Worm (Caenorhabditis elegans): Measurements from ENCODE around the gene T07D4.5.

T07D4.5 gene

DNA sequence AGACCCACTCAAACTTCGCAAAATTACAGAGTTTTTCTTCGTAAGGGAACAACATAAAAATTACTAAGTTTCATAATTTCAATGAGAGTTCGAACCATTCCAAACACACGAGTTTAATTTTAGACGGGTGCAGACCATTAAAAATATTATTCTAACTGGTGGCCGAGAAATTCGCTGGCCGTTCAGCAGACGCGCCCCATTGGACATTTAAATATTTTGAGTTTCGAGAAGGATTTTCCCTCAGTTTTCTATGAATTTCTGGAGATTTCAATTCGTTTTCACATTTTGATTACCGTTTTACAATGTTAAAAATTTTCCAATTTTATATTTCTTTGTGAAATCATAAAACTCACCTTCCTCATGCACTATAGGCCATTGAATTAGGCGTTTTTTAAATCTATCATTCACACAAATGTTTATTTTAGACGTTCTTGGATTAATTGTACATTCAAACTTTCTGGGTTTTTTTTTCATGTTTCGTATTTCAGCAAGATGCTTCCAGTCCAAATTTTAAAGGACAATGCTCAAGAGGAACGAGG, 43.2 kb upstream of the T07D4.5 start, which contains the start of gene cct-2 (continued):
- TF ChIP-seq him-1 (tag; optimal IDR thresholded peaks at IDR 0.05): peak; percentile 1
- TF ChIP-seq attf-5 (GFP tag; optimal IDR thresholded peaks at IDR 0.05): peak; percentile 39
- TF ChIP-seq Y56A3A.18 (GFP tag; IDR thresholded peaks at IDR 0.05): no peak
- no peak for TF ChIP-seq tbx-9 (tag; optimal IDR thresholded peaks at IDR 0.05; ENCODE audit: borderline replicate concordance)
- TF ChIP-seq mcd-1 (GFP tag; IDR thresholded peaks at IDR 0.05): peak; percentile 69
- no peak for TF ChIP-seq hlh-12 (tag; optimal IDR thresholded peaks at IDR 0.05)
- TF ChIP-seq gei-17 (GFP tag; optimal IDR thresholded peaks at IDR 0.05): no peak
- TF ChIP-seq hlh-26 (GFP tag; conservative IDR thresholded peaks at IDR 0.05): no peak
- no peak for TF ChIP-seq ceh-100 (GFP tag; IDR thresholded peaks at IDR 0.05)
- TF ChIP-seq F55B11.4 (tag; optimal IDR thresholded peaks at IDR 0.05; ENCODE audit: borderline replicate concordance, insufficient read depth): no peak
- peak; percentile 14; the same call in 1 of the 2 replicates for TF ChIP-seq hmg-1.2 (GFP tag; IDR thresholded peaks at IDR 0.05)
- TF ChIP-seq ccch-3 (GFP tag; optimal IDR thresholded peaks at IDR 0.05): no peak
- no peak for TF ChIP-seq nhr-90 (tag; optimal IDR thresholded peaks at IDR 0.05)

DNA sequence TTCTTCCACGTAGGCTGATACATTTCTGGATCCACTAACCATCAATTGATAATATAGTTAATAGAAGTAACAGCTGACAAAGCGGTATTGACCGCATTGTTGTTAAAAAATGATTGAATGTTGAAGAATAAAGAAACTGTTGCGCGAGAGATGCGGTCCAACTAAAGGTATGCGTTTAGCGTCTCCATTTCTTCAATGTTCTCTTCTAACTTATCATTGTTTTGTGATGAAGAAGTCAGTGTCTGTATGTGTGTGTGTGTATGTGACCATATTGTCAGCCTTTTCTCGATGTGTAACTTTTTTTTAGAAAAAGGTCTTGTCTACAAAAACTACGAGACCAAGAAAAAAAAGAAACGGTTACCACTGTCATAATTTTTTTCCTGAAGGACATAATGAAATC, 42.3 kb upstream of the T07D4.5 start, which contains the start of gene B0457.2:
B0457.2 (minus strand) TSS at position 101 of the 400 bp plus-strand sequence.
- TF ChIP-seq lsl-1 (GFP tag; optimal IDR thresholded peaks at IDR 0.05) (no peak), B0019.2 (GFP tag; conservative IDR thresholded peaks at IDR 0.05) (no peak), sdz-38 (tag; optimal IDR thresholded peaks at IDR 0.05) (no peak), ceh-27 (GFP tag; optimal IDR thresholded peaks at IDR 0.05) (no peak), nhr-80 (tag; optimal IDR thresholded peaks at IDR 0.05) (no peak), C17E4.6 (GFP tag; IDR thresholded peaks at IDR 0.05) (no peak), F52B5.7 (tag; optimal IDR thresholded peaks at IDR 0.05) (no peak), B0336.3 (GFP tag; IDR thresholded peaks at IDR 0.05) (no peak), Y95B8A.8 (GFP tag; IDR thresholded peaks at IDR 0.05) (no peak), attf-6 (GFP tag; IDR thresholded peaks at IDR 0.05) (no peak), somi-1 (GFP tag; optimal IDR thresholded peaks at IDR 0.05) (no peak), ztf-26 (tag; optimal IDR thresholded peaks at IDR 0.05) (no peak), lag-1 (GFP tag; IDR thresholded peaks at IDR 0.05) (no peak), lin-35 (GFP tag; optimal IDR thresholded peaks at IDR 0.05) (no peak), gei-17 (GFP tag; optimal IDR thresholded peaks at IDR 0.05) (no peak), K11D2.4 (GFP tag; IDR thresholded peaks at IDR 0.05) (no peak), ztf-6 (GFP tag; IDR thresholded peaks at IDR 0.05) (no peak), sptf-2 (GFP tag; optimal IDR thresholded peaks at IDR 0.05) (no peak)

DNA sequence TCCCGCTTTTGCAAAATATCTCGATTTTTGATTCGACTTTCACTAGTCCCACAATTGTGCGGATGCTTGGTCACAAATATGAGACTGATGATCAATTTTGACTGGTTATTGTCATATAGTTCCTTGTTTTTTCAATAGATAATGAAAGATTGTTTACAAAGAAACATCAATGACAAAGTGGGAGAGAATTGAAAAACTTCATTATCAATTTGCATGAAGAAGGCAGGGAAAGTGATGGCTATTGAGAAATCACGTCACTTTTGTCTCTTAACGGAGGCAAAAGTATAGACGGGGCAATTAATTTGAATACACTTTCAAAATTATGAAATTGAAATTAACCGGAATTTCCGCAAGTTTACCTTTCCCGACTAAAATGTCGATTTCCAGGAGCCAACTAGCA, 39.1 kb upstream of the T07D4.5 start:
- TF ChIP-seq chd-7 (tag; optimal IDR thresholded peaks at IDR 0.05) (no peak), lag-1 (GFP tag; IDR thresholded peaks at IDR 0.05) (no peak), nhr-80 (tag; optimal IDR thresholded peaks at IDR 0.05) (peak; percentile 47)

DNA sequence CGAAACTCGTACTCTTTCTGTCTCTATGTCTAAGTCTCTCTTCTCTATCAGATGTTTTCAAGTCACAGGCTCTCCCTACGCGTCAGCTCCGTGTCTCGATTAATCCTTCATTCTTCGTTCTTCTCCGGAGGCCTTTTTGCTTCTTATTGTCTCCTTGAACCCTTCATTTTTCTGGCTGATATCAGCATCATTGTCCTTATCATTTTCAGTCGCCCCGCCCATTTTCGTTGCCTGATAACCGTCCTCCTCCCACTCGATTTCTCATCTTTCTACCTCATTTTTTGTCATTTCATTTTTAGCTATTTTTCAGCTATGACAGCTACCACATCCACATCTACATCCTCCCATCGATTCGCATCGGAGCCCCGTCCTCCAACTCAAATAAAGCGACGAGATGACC, 38.0 kb upstream of the T07D4.5 start, which contains the start of gene B0457.6:
B0457.6 (plus strand) TSS at position 284 of the 400 bp plus-strand sequence.
- TF ChIP-seq nfya-1 (tag; optimal IDR thresholded peaks at IDR 0.05; ENCODE audit: borderline replicate concordance, insufficient read depth) (no peak), nhr-80 (tag; optimal IDR thresholded peaks at IDR 0.05) (peak; percentile 67), rcor-1 (GFP tag; IDR thresholded peaks at IDR 0.05) (no peak), snpc-1.1 (tag; optimal IDR thresholded peaks at IDR 0.05; ENCODE audit: insufficient read depth) (no peak)

Data from whole organism, young adult.